Worm (Caenorhabditis elegans): ENCODE data around the gene F35A5.1.

Gene F35A5.1

ce11 chrX:3832059-3832641, 24.9 kb downstream of the F35A5.1 start:
- TF ChIP-seq flt-1 (GFP tag; IDR thresholded peaks at IDR 0.05) (no peak), ztf-23 (GFP tag; IDR thresholded peaks at IDR 0.05) (no peak), med-1 (GFP tag; optimal IDR thresholded peaks at IDR 0.05; ENCODE audit: insufficient read depth) (no peak), tab-1 (GFP tag; IDR thresholded peaks at IDR 0.05) (no peak), T22C8.4 (GFP tag; IDR thresholded peaks at IDR 0.05) (no peak), cog-1 (tag; optimal IDR thresholded peaks at IDR 0.05) (no peak), ref-1 (GFP tag; conservative IDR thresholded peaks at IDR 0.05) (no peak), ztf-29 (GFP tag; IDR thresholded peaks at IDR 0.05) (no peak), klf-2 (GFP tag; conservative IDR thresholded peaks at IDR 0.05) (no peak)

- TF ChIP-seq cog-1 (tag; optimal IDR thresholded peaks at IDR 0.05) (no peak), tab-1 (GFP tag; IDR thresholded peaks at IDR 0.05) (no peak), ztf-29 (GFP tag; IDR thresholded peaks at IDR 0.05) (no peak), med-1 (GFP tag; optimal IDR thresholded peaks at IDR 0.05; ENCODE audit: insufficient read depth) (no peak), T22C8.4 (GFP tag; IDR thresholded peaks at IDR 0.05) (no peak), ref-1 (GFP tag; conservative IDR thresholded peaks at IDR 0.05) (no peak), klf-2 (GFP tag; conservative IDR thresholded peaks at IDR 0.05) (no peak), flt-1 (GFP tag; IDR thresholded peaks at IDR 0.05) (no peak), ztf-23 (GFP tag; IDR thresholded peaks at IDR 0.05) (no peak)
Observed at ce11 chrX:3833964-3834840, 26.9 kb downstream of the F35A5.1 start.

- TF ChIP-seq ztf-23 (GFP tag; IDR thresholded peaks at IDR 0.05): 0 out of 2 replicates have a peak, but pooled peaks have one; percentile 30
- TF ChIP-seq ztf-29 (GFP tag; IDR thresholded peaks at IDR 0.05): no peak
Observed at ce11 chrX:3835632-3836031, 28.4 kb downstream of the F35A5.1 start.

ce11 chrX:3837752-3838159, 30.5 kb downstream of the F35A5.1 start:
- TF ChIP-seq cog-1 (tag; optimal IDR thresholded peaks at IDR 0.05) (no peak), tab-1 (GFP tag; IDR thresholded peaks at IDR 0.05) (no peak), T22C8.4 (GFP tag; IDR thresholded peaks at IDR 0.05) (no peak), ref-1 (GFP tag; conservative IDR thresholded peaks at IDR 0.05) (no peak), ztf-29 (GFP tag; IDR thresholded peaks at IDR 0.05) (no peak), med-1 (GFP tag; optimal IDR thresholded peaks at IDR 0.05; ENCODE audit: insufficient read depth) (no peak)

ce11 chrX:3838670-3839069, 31.4 kb downstream of the F35A5.1 start:
- TF ChIP-seq ztf-23 (GFP tag; IDR thresholded peaks at IDR 0.05) (no peak), flt-1 (GFP tag; IDR thresholded peaks at IDR 0.05) (no peak), ref-1 (GFP tag; conservative IDR thresholded peaks at IDR 0.05) (no peak), T22C8.4 (GFP tag; IDR thresholded peaks at IDR 0.05) (no peak), ztf-29 (GFP tag; IDR thresholded peaks at IDR 0.05) (no peak), med-1 (GFP tag; optimal IDR thresholded peaks at IDR 0.05; ENCODE audit: insufficient read depth) (no peak), cog-1 (tag; optimal IDR thresholded peaks at IDR 0.05) (no peak), tab-1 (GFP tag; IDR thresholded peaks at IDR 0.05) (no peak), klf-2 (GFP tag; conservative IDR thresholded peaks at IDR 0.05) (no peak)

ce11 chrX:3839172-3839571, 31.9 kb downstream of the F35A5.1 start:
- no peak for TF ChIP-seq tab-1 (GFP tag; IDR thresholded peaks at IDR 0.05)
- TF ChIP-seq klf-2 (GFP tag; conservative IDR thresholded peaks at IDR 0.05): no peak
- TF ChIP-seq med-1 (GFP tag; optimal IDR thresholded peaks at IDR 0.05; ENCODE audit: insufficient read depth): no peak
- TF ChIP-seq flt-1 (GFP tag; IDR thresholded peaks at IDR 0.05): no peak
- no peak for TF ChIP-seq cog-1 (tag; optimal IDR thresholded peaks at IDR 0.05)
- no peak for TF ChIP-seq ztf-29 (GFP tag; IDR thresholded peaks at IDR 0.05)
- TF ChIP-seq T22C8.4 (GFP tag; IDR thresholded peaks at IDR 0.05): no peak
- TF ChIP-seq ztf-23 (GFP tag; IDR thresholded peaks at IDR 0.05): no peak
- TF ChIP-seq ref-1 (GFP tag; conservative IDR thresholded peaks at IDR 0.05): no peak

- TF ChIP-seq flt-1 (GFP tag; IDR thresholded peaks at IDR 0.05): no peak
- TF ChIP-seq ztf-23 (GFP tag; IDR thresholded peaks at IDR 0.05): no peak
- no peak for TF ChIP-seq ref-1 (GFP tag; conservative IDR thresholded peaks at IDR 0.05)
- no peak for TF ChIP-seq ztf-29 (GFP tag; IDR thresholded peaks at IDR 0.05)
Observed at ce11 chrX:3842398-3842896, 35.2 kb downstream of the F35A5.1 start, which contains the start of gene ttr-48. TSS of gene ttr-48 (minus strand) at chrX:3842448.

ce11 chrX:3853901-3854300, 46.6 kb downstream of the F35A5.1 start:
- no peak for TF ChIP-seq med-1 (GFP tag; optimal IDR thresholded peaks at IDR 0.05; ENCODE audit: insufficient read depth)
- TF ChIP-seq T22C8.4 (GFP tag; IDR thresholded peaks at IDR 0.05): no peak
- TF ChIP-seq ref-1 (GFP tag; conservative IDR thresholded peaks at IDR 0.05): no peak
- TF ChIP-seq ztf-23 (GFP tag; IDR thresholded peaks at IDR 0.05): no peak
- TF ChIP-seq tab-1 (GFP tag; IDR thresholded peaks at IDR 0.05): no peak

- TF ChIP-seq ztf-29 (GFP tag; IDR thresholded peaks at IDR 0.05): no peak
- TF ChIP-seq ztf-23 (GFP tag; IDR thresholded peaks at IDR 0.05): no peak
- no peak for TF ChIP-seq tab-1 (GFP tag; IDR thresholded peaks at IDR 0.05)
- TF ChIP-seq med-1 (GFP tag; optimal IDR thresholded peaks at IDR 0.05; ENCODE audit: insufficient read depth): no peak
- TF ChIP-seq T22C8.4 (GFP tag; IDR thresholded peaks at IDR 0.05): no peak
- TF ChIP-seq klf-2 (GFP tag; conservative IDR thresholded peaks at IDR 0.05): no peak
- no peak for TF ChIP-seq ref-1 (GFP tag; conservative IDR thresholded peaks at IDR 0.05)
- no peak for TF ChIP-seq flt-1 (GFP tag; IDR thresholded peaks at IDR 0.05)
- TF ChIP-seq cog-1 (tag; optimal IDR thresholded peaks at IDR 0.05): no peak
Observed at ce11 chrX:3855717-3856116, 48.5 kb downstream of the F35A5.1 start.

ce11 chrX:3857697-3858096, 50.4 kb downstream of the F35A5.1 start, which contains the start of gene ceh-18:
TSS of gene ceh-18 (minus strand) at chrX:3857797.
- TF ChIP-seq T22C8.4 (GFP tag; IDR thresholded peaks at IDR 0.05) (no peak), ztf-23 (GFP tag; IDR thresholded peaks at IDR 0.05) (no peak), ref-1 (GFP tag; conservative IDR thresholded peaks at IDR 0.05) (no peak), med-1 (GFP tag; optimal IDR thresholded peaks at IDR 0.05; ENCODE audit: insufficient read depth) (no peak), klf-2 (GFP tag; conservative IDR thresholded peaks at IDR 0.05) (no peak), cog-1 (tag; optimal IDR thresholded peaks at IDR 0.05) (no peak), flt-1 (GFP tag; IDR thresholded peaks at IDR 0.05) (no peak), ztf-29 (GFP tag; IDR thresholded peaks at IDR 0.05) (no peak), tab-1 (GFP tag; IDR thresholded peaks at IDR 0.05) (no peak)

Data from whole organism, midembryonic.